Worm (Caenorhabditis elegans): Measurements from ENCODE around the gene F07C3.3.

DNA sequence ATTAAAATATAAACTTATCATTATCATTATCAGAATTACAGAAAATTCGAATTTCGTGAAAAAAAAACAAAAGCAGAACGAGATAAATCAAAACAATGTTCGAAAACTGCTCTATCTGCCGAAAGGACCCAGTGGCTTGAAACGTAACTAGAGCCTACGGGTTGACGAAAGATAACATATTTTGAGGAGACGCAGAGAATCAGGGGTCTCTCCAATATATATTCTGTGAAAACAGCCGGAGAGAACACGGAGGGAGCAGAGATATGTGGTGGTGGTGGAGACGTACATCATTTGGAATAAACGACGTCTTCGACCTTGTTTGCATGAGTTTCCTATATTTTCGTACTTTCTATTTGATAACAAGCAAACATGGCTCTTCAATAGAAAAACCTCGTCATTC lies 23.3 kb downstream of the F07C3.3 start:
- no peak for TF ChIP-seq unc-55 (GFP tag; optimal IDR thresholded peaks at IDR 0.05)
- no peak for TF ChIP-seq nhr-11 (tag; optimal IDR thresholded peaks at IDR 0.05)
- TF ChIP-seq pha-4 (tag; optimal IDR thresholded peaks at IDR 0.05) = no peak
- no peak for TF ChIP-seq elt-2 (tag; optimal IDR thresholded peaks at IDR 0.05)
- TF ChIP-seq dmd-4 (tag; optimal IDR thresholded peaks at IDR 0.05; ENCODE audit: borderline replicate concordance) = no peak
- no peak for TF ChIP-seq sox-4 (tag; optimal IDR thresholded peaks at IDR 0.05)
- no peak for TF ChIP-seq zip-5 (tag; optimal IDR thresholded peaks at IDR 0.05)

Data from whole organism, late embryonic.